Worm (Caenorhabditis elegans) whole organism, L3 larva: Measurements from ENCODE around the gene msp-142.

Experiments
- lin-15B ChIP-seq: fragments of 150-350 bp; optimal IDR thresholded peaks from 2 replicates; lab custom pipeline; 2014; ENCODE audit warnings: missing biosample characterization, missing genetic modification characterization
- pqm-1 ChIP-seq: fragments of 150-350 bp; optimal IDR thresholded peaks from 2 replicates; lab custom pipeline; 2017; ENCODE audit warnings: missing biosample characterization, missing genetic modification characterization, inconsistent platforms
- unc-39 ChIP-seq: sonication (generic microtip); optimal IDR thresholded peaks from 4 replicates; lab custom pipeline; 2017; ENCODE audit warnings: missing biosample characterization, missing genetic modification characterization

DNA sequence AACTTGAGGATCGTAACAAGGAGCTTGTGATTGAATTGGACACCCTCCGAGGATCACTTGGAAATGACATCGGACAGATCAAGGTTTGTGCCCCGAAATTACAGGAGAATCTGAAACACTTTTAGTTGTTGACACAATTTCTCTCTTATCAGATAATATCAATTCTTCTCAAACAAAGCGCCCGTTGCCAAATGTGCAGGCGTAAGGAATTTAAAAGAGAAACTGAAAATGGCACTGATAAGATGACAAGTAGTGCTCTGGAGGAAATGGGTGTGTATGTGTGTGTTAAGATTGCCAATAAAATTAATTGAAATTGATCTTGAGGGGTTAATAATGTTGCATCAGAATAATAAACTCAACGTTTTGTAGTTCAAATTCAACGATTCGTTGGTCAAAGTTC lies 46.4 kb upstream of the msp-142 start:
- TF ChIP-seq pqm-1 (tag; lab: Kevin White, UChicago) (peak; percentile 92), unc-39 (no peak), lin-15B (tag; lab: Kevin White, UChicago) (no peak)
